Fruit fly (Drosophila melanogaster) whole organism, embryonic: ENCODE data around the gene CG6055.

Experiments used
- ATbp ChIP-seq: fragments of 200-800 bp; sonication (Bioruptor generic); optimal IDR thresholded peaks from 2 replicates; lab custom pipeline; 2017; ENCODE audit warnings: missing biosample characterization, mild to moderate bottlenecking, missing genetic modification characterization, missing genetic modification reagents
- Bgb ChIP-seq: fragments of 200-800 bp; sonication (Bioruptor generic); IDR thresholded peaks from 2 replicates; pipeline ENCODE4 v1.3.6; 2022; ENCODE audit warnings: missing biosample characterization, missing genetic modification characterization; ENCODE audit not compliant: partially characterized antibody
- BtbVII ChIP-seq: fragments of 200-800 bp; sonication (Bioruptor generic); optimal IDR thresholded peaks from 3 replicates; lab custom pipeline; 2017; ENCODE audit warnings: missing biosample characterization, mild to moderate bottlenecking, missing genetic modification characterization
- CG11398 ChIP-seq: fragments of 200-800 bp; sonication (Bioruptor generic); optimal IDR thresholded peaks from 2 replicates; lab custom pipeline; 2016; ENCODE audit warnings: missing biosample characterization, missing genetic modification characterization
- CG12219 ChIP-seq: fragments of 200-800 bp; sonication (Bioruptor generic); optimal IDR thresholded peaks from 3 replicates; lab custom pipeline; 2018; ENCODE audit warnings: missing biosample characterization, mild to moderate bottlenecking, missing genetic modification characterization
- CG13296 ChIP-seq: fragments of 200-800 bp; sonication (Bioruptor generic); optimal IDR thresholded peaks from 3 replicates; lab custom pipeline; 2018; ENCODE audit warnings: missing biosample characterization, mild to moderate bottlenecking, missing genetic modification characterization
- CG15011 ChIP-seq: fragments of 200-800 bp; sonication (Bioruptor generic); optimal IDR thresholded peaks from 3 replicates; lab custom pipeline; 2018; ENCODE audit warnings: missing biosample characterization, mild to moderate bottlenecking, missing genetic modification characterization
- CG1602 ChIP-seq: fragments of 200-800 bp; sonication (Bioruptor generic); optimal IDR thresholded peaks from 3 replicates; lab custom pipeline; 2016; ENCODE audit warnings: missing biosample characterization, missing genetic modification characterization
- CG16863 ChIP-seq: fragments of 200-800 bp; sonication (Bioruptor generic); optimal IDR thresholded peaks from 3 replicates; lab custom pipeline; 2016; ENCODE audit warnings: missing biosample characterization, missing genetic modification characterization
- CG17385 ChIP-seq: fragments of 200-800 bp; sonication (Bioruptor generic); optimal IDR thresholded peaks from 3 replicates; lab custom pipeline; 2018; ENCODE audit warnings: missing biosample characterization, mild to moderate bottlenecking, missing genetic modification characterization
- CG18262 ChIP-seq: fragments of 200-800 bp; optimal IDR thresholded peaks from 3 replicates; lab custom pipeline; 2019; ENCODE audit warnings: missing biosample characterization, mild to moderate bottlenecking, missing genetic modification characterization, moderate library complexity
- CG2129 ChIP-seq: fragments of 200-800 bp; sonication (Bioruptor generic); IDR thresholded peaks from 2 replicates; pipeline ENCODE4 v1.3.6; 2022; ENCODE audit warnings: missing biosample characterization, missing genetic modification characterization; ENCODE audit not compliant: partially characterized antibody
- CG2875 ChIP-seq: fragments of 200-800 bp; sonication (Bioruptor generic); optimal IDR thresholded peaks from 2 replicates; lab custom pipeline; 2017; ENCODE audit warnings: missing biosample characterization, mild to moderate bottlenecking, missing genetic modification characterization, missing genetic modification reagents
- CG30403 ChIP-seq: fragments of 200-800 bp; sonication (Bioruptor generic); optimal IDR thresholded peaks from 3 replicates; lab custom pipeline; 2016; ENCODE audit warnings: missing biosample characterization, missing genetic modification characterization
- CG32767 ChIP-seq: fragments of 200-800 bp; sonication (Bioruptor generic); IDR thresholded peaks from 2 replicates; pipeline ENCODE4 v1.3.6; 2022; ENCODE audit warnings: missing biosample characterization, missing genetic modification characterization
- CG32772 ChIP-seq: fragments of 200-800 bp; sonication (Bioruptor generic); IDR thresholded peaks from 2 replicates; pipeline ENCODE4 v1.3.6; 2022; ENCODE audit warnings: missing biosample characterization, missing genetic modification characterization
- CG3838 ChIP-seq: fragments of 200-800 bp; sonication (Bioruptor generic); optimal IDR thresholded peaks from 3 replicates; lab custom pipeline; 2016; ENCODE audit warnings: missing biosample characterization, missing genetic modification characterization
- CG3995 ChIP-seq: fragments of 200-800 bp; sonication (Bioruptor generic); optimal IDR thresholded peaks from 3 replicates; lab custom pipeline; 2016; ENCODE audit warnings: missing biosample characterization, missing genetic modification characterization
- CG4424 ChIP-seq: fragments of 200-800 bp; sonication (Bioruptor generic); optimal IDR thresholded peaks from 3 replicates; lab custom pipeline; 2016; ENCODE audit warnings: missing biosample characterization, missing genetic modification characterization
- CG6654 ChIP-seq: fragments of 200-800 bp; sonication (Bioruptor generic); optimal IDR thresholded peaks from 2 replicates; lab custom pipeline; 2017; ENCODE audit warnings: missing biosample characterization, mild to moderate bottlenecking, missing genetic modification characterization
- CG6791 ChIP-seq: fragments of 200-800 bp; sonication (Bioruptor generic); IDR thresholded peaks from 3 replicates; pipeline ENCODE4 v1.3.6; 2022; ENCODE audit warnings: missing biosample characterization, missing genetic modification characterization; ENCODE audit not compliant: partially characterized antibody
- CG8359 ChIP-seq: fragments of 200-800 bp; sonication (Bioruptor generic); optimal IDR thresholded peaks from 2 replicates; lab custom pipeline; 2017; ENCODE audit warnings: missing biosample characterization, mild to moderate bottlenecking, missing genetic modification characterization, borderline replicate concordance
- Camta ChIP-seq: fragments of 200-800 bp; sonication (Bioruptor generic); optimal IDR thresholded peaks from 2 replicates; lab custom pipeline; 2016; ENCODE audit warnings: missing biosample characterization, missing genetic modification characterization
- Dad ChIP-seq: fragments of 200-800 bp; sonication (Bioruptor generic); optimal IDR thresholded peaks from 3 replicates; lab custom pipeline; 2016; ENCODE audit warnings: missing biosample characterization, missing genetic modification characterization
- Dll ChIP-seq: fragments of 200-800 bp; sonication (Bioruptor generic); IDR thresholded peaks from 4 replicates; pipeline ENCODE4 v1.3.6; 2022; ENCODE audit warnings: missing biosample characterization, missing genetic modification characterization; ENCODE audit not compliant: partially characterized antibody
- GATAe ChIP-seq: fragments of 200-800 bp; sonication (Bioruptor generic); conservative IDR thresholded peaks from 2 replicates; pipeline ENCODE4 v1.3.6; 2022; ENCODE audit warnings: missing biosample characterization, missing genetic modification characterization
- HHEX ChIP-seq: fragments of 200-800 bp; sonication (Bioruptor generic); optimal IDR thresholded peaks from 3 replicates; lab custom pipeline; 2017; ENCODE audit warnings: missing biosample characterization, mild to moderate bottlenecking, missing genetic modification characterization, missing genetic modification reagents
- Hmr ChIP-seq: fragments of 200-800 bp; sonication (Bioruptor generic); optimal IDR thresholded peaks from 3 replicates; lab custom pipeline; 2017; ENCODE audit warnings: mild to moderate bottlenecking, missing biosample characterization, missing genetic modification reagents, missing genetic modification characterization
- Jarid2 ChIP-seq: fragments of 200-800 bp; sonication (Bioruptor generic); optimal IDR thresholded peaks from 3 replicates; lab custom pipeline; 2017; ENCODE audit warnings: mild to moderate bottlenecking, missing biosample characterization, missing genetic modification reagents, missing genetic modification characterization
- Meics ChIP-seq: fragments of 200-800 bp; sonication (Bioruptor generic); optimal IDR thresholded peaks from 2 replicates; lab custom pipeline; 2017; ENCODE audit warnings: missing biosample characterization, mild to moderate bottlenecking, missing genetic modification characterization
- Myb ChIP-seq: fragments of 200-800 bp; sonication (Bioruptor generic); optimal IDR thresholded peaks from 2 replicates; lab custom pipeline; 2016; ENCODE audit warnings: missing biosample characterization, missing genetic modification characterization
- NFAT ChIP-seq: fragments of 200-800 bp; sonication (Bioruptor generic); IDR thresholded peaks from 2 replicates; pipeline ENCODE4 v1.3.6; 2022; ENCODE audit warnings: missing biosample characterization, missing genetic modification characterization
- NK7.1 ChIP-seq: fragments of 200-800 bp; sonication (Bioruptor generic); optimal IDR thresholded peaks from 3 replicates; lab custom pipeline; 2016; ENCODE audit warnings: missing biosample characterization, missing genetic modification characterization
- Pdp1 ChIP-seq, 2 experiments: fragments of 200-800 bp; sonication (Bioruptor generic); optimal IDR thresholded peaks; 3 replicates each; lab custom pipeline; 2016; ENCODE audit warnings: missing biosample characterization in 2 of 2, missing genetic modification characterization in 2 of 2, mild to moderate bottlenecking in 1 of 2, moderate library complexity in 1 of 2
- Spps ChIP-seq: fragments of 200-800 bp; sonication (Bioruptor generic); optimal IDR thresholded peaks from 2 replicates; lab custom pipeline; 2018; ENCODE audit warnings: missing biosample characterization, mild to moderate bottlenecking, missing genetic modification characterization
- Xrp1 ChIP-seq: fragments of 200-800 bp; sonication (Bioruptor generic); IDR thresholded peaks from 2 replicates; pipeline ENCODE4 v1.3.6; 2022; ENCODE audit warnings: missing biosample characterization, missing genetic modification characterization
- ap ChIP-seq: fragments of 200-800 bp; sonication (Bioruptor generic); IDR thresholded peaks from 2 replicates; pipeline ENCODE4 v1.3.6; 2022; ENCODE audit warnings: missing biosample characterization, missing genetic modification characterization
- ase ChIP-seq: fragments of 200-800 bp; sonication (Bioruptor generic); IDR thresholded peaks from 3 replicates; pipeline ENCODE4 v1.3.6; 2022; ENCODE audit warnings: missing biosample characterization, missing genetic modification characterization
- cg ChIP-seq: fragments of 200-800 bp; sonication (Bioruptor generic); optimal IDR thresholded peaks from 3 replicates; lab custom pipeline; 2019; ENCODE audit warnings: missing biosample characterization, mild to moderate bottlenecking, missing genetic modification characterization, moderate library complexity
- ci ChIP-seq: fragments of 200-800 bp; sonication (Bioruptor generic); IDR thresholded peaks from 3 replicates; pipeline ENCODE4 v1.3.6; 2022; ENCODE audit warnings: missing biosample characterization, missing genetic modification characterization
- ems ChIP-seq: fragments of 200-800 bp; sonication (Bioruptor generic); optimal IDR thresholded peaks from 3 replicates; lab custom pipeline; 2016; ENCODE audit warnings: missing biosample characterization, missing genetic modification characterization
- nerfin-1 ChIP-seq: fragments of 200-800 bp; sonication (Bioruptor generic); optimal IDR thresholded peaks from 3 replicates; lab custom pipeline; 2019; ENCODE audit warnings: missing biosample characterization, mild to moderate bottlenecking, missing genetic modification characterization, moderate library complexity
- pan ChIP-seq, 4 experiments: fragments of >200 bp in 3 of 4; fragments of 200-800 bp in 1 of 4; sonication (Bioruptor generic) in 1 of 4; optimal IDR thresholded peaks in 3 of 4; IDR thresholded peaks in 1 of 4; 2 replicates each; pipeline versions ENCODE4 v1.3.6 to Lab custom; 2017 to 2022; ENCODE audit warnings: missing biosample characterization in 2 of 4, missing genetic modification characterization in 2 of 4, mixed read lengths in 1 of 4
- ssp ChIP-seq: fragments of 200-800 bp; sonication (Bioruptor generic); IDR thresholded peaks from 2 replicates; pipeline ENCODE4 v1.3.6; 2022; ENCODE audit warnings: missing biosample characterization, missing genetic modification characterization
- tup ChIP-seq: fragments of 200-800 bp; sonication (Bioruptor generic); optimal IDR thresholded peaks from 2 replicates; lab custom pipeline; 2016; ENCODE audit warnings: missing biosample characterization, mild to moderate bottlenecking, missing genetic modification characterization, moderate library complexity
- zen2 ChIP-seq: fragments of 200-800 bp; sonication (Bioruptor generic); IDR thresholded peaks from 3 replicates; pipeline ENCODE4 v1.3.6; 2022; ENCODE audit warnings: missing biosample characterization, missing genetic modification characterization; ENCODE audit not compliant: partially characterized antibody
- zf30C ChIP-seq: fragments of 200-800 bp; sonication (Bioruptor generic); optimal IDR thresholded peaks from 3 replicates; lab custom pipeline; 2018; ENCODE audit warnings: missing biosample characterization, mild to moderate bottlenecking, missing genetic modification characterization

Gene CG6055

DNA sequence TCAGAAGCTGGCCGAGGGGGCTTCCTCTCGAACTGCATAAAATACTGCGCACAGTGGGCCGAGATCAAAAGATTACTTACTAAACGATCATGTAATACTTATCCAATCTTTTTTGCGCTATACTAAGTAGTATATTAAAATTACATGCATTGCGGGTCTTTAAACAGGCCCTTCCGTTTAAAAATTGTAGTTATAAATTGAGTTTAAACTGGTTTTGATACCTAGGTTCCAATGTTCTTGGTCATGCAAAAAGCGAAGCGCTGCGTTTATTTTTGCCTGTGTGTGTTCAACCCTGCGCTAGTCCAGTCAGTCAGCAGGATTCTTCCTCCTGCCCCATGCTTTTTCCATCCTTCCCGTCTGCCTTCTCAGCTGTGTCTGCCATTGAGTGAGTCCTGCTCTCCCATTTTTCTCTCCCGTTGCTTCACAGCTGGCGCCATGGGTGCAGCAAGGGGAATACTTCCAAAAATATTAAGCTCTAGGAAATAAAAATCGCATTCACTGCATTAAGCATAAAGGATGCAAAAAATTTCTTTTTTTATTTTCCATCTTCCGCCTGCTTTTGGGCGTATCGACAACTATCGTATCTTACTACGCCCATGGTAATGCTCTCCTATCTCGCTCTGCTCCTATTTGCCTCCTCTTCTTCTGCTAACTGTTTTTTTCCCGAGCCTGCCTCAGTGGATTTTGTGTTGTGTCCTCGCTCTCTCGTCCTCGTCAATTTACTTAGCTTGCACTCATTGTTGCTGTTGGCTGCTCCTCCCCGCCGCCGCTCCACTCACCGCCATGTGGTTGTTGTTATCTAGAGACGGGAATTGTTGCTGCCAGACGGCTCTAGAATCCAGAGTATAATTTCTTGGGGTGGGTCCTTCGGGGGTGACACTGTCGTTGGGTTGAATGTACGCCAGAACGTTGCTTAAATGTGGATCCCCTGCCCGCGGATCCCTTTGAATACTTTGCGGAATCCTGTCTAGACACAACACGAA lies 45.7 kb upstream of the CG6055 start (continued):
- TF ChIP-seq Bgb (GFP tag; lab: Robert Waterston, UW) (no peak), CG4424 (no peak), CG3995 (GFP tag; lab: Kevin White, UChicago) (peak; percentile 12), Camta (GFP tag; lab: Kevin White, UChicago) (peak; percentile 39), tup (GFP tag; lab: Kevin White, UChicago) (peak; percentile 37), nerfin-1 (tag; lab: Kevin White, UChicago) (no peak), BtbVII (GFP tag; lab: Kevin White, UChicago) (peak; percentile 32), Dad (GFP tag; lab: Kevin White, UChicago) (no peak), zen2 (GFP tag; lab: Robert Waterston, UW) (no peak), NK7.1 (GFP tag; lab: Kevin White, UChicago) (peak; percentile 50), Jarid2 (GFP tag; lab: Kevin White, UChicago) (no peak), ap (GFP tag; lab: Robert Waterston, UW) (no peak), CG18262 (tag; lab: Kevin White, UChicago) (peak; percentile 47), CG2129 (GFP tag; lab: Robert Waterston, UW) (no peak), Pdp1 (GFP tag; optimal IDR thresholded peaks at IDR 0.05; lab: Kevin White, UChicago) (peak; percentile 2 to 45), ems (peak; percentile 64), CG6791 (no peak; the same call in 2 of the 3 replicates), Xrp1 (GFP tag; lab: Robert Waterston, UW) (peak; percentile 65), CG3838 (no peak), Spps (tag; lab: Kevin White, UChicago) (no peak), CG32767 (GFP tag; lab: Robert Waterston, UW) (no peak), CG6654 (no peak), CG1602 (GFP tag; lab: Kevin White, UChicago) (no peak), ase (0 out of 3 replicates have a peak, but pooled peaks have one; percentile 13), CG12219 (GFP tag; lab: Kevin White, UChicago) (peak; percentile 30), CG13296 (GFP tag; lab: Kevin White, UChicago) (peak; percentile 29), CG2875 (GFP tag; lab: Kevin White, UChicago) (no peak), ci (GFP tag; lab: Robert Waterston, UW) (peak; percentile 81), ssp (GFP tag; lab: Robert Waterston, UW) (no peak), ATbp (GFP tag; lab: Kevin White, UChicago) (peak; percentile 57), Meics (GFP tag; lab: Kevin White, UChicago) (peak; percentile 83), pan (optimal IDR thresholded peaks at IDR 0.05; lab: Kevin White, UChicago) (no peak), pan (GFP tag; optimal IDR thresholded peaks at IDR 0.05 in 1 of 2, IDR thresholded peaks at IDR 0.05 in 1 of 2) (peak in 1 of 2 experiments; percentile 54), GATAe (GFP tag; lab: Robert Waterston, UW) (no peak), HHEX (GFP tag; lab: Kevin White, UChicago) (peak; percentile 49), CG17385 (GFP tag; lab: Kevin White, UChicago) (peak; percentile 68), Hmr (peak; percentile 91), zf30C (no peak), CG8359 (GFP tag; lab: Kevin White, UChicago) (no peak), NFAT (GFP tag; lab: Robert Waterston, UW) (peak; percentile 65), cg (GFP tag; lab: Kevin White, UChicago) (no peak), CG32772 (GFP tag; lab: Robert Waterston, UW) (peak; percentile 57), CG11398 (GFP tag; lab: Kevin White, UChicago) (peak; percentile 13), Dll (GFP tag; lab: Robert Waterston, UW) (no peak), CG30403 (peak; percentile 78), Myb (peak; percentile 71), CG15011 (GFP tag; lab: Kevin White, UChicago) (peak; percentile 56), CG16863 (peak; percentile 28)
